Worm (Caenorhabditis elegans): Measurements from ENCODE around the gene Y38H6A.3.

The Y38H6A.3 gene

DNA sequence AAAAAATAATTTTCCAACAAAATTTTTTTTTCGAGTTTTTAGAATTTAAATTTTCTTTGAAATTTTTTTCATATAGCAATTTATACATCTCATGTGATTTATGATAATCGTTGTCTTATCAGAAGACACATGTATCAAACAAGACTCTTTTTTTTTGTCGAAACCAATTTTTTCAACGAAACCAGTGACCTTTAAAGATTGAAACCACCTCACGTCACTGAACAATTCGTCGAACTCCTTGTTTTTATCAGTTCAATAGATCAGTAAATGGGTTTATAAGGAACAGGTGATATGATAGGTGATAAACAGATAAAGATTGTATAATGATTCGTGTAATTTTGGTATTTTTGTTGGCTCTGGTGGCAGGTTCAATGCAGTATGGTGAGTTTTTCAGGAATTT, 48.8 kb downstream of the Y38H6A.3 start, which contains the start of gene cnc-7:
TSS of gene cnc-7 (plus strand) at position 301 of the 400 bp plus-strand sequence.
- no peak for TF ChIP-seq snpc-4 (tag; optimal IDR thresholded peaks at IDR 0.05)
- no peak for TF ChIP-seq blmp-1 (tag; optimal IDR thresholded peaks at IDR 0.05; ENCODE audit: insufficient read depth)
- no peak for TF ChIP-seq nhr-12 (tag; optimal IDR thresholded peaks at IDR 0.05)
- peak; percentile 34 for TF ChIP-seq sma-3 (GFP tag; optimal IDR thresholded peaks at IDR 0.05)
- no peak for TF ChIP-seq ceh-16 (tag; optimal IDR thresholded peaks at IDR 0.05)
- TF ChIP-seq mbf-1 (tag; optimal IDR thresholded peaks at IDR 0.05): no peak
- TF ChIP-seq fos-1 (tag; optimal IDR thresholded peaks at IDR 0.05): no peak
